Worm (Caenorhabditis elegans) whole organism, L3 larva: ENCODE measurements around the gene C13A2.9.

Experiments
- ama-1 ChIP-seq: fragments of 150-350 bp; optimal IDR thresholded peaks from 2 replicates; lab custom pipeline; 2018
- ceh-82 ChIP-seq: fragments of 150-350 bp; optimal IDR thresholded peaks from 2 replicates; lab custom pipeline; 2014; ENCODE audit warnings: missing biosample characterization, missing genetic modification characterization
- lin-39 ChIP-seq: fragments of 150-350 bp; optimal IDR thresholded peaks from 2 replicates; lab custom pipeline; 2018; ENCODE audit warnings: missing biosample characterization, missing genetic modification reagents, missing genetic modification characterization
- nhr-28 ChIP-seq: fragments of 150-350 bp; optimal IDR thresholded peaks from 2 replicates; lab custom pipeline; 2014; ENCODE audit warnings: missing biosample characterization, missing genetic modification characterization
- nhr-76 ChIP-seq: fragments of 150-350 bp; sonication (generic microtip); optimal IDR thresholded peaks from 5 replicates; lab custom pipeline; 2014; ENCODE audit warnings: missing biosample characterization, missing genetic modification characterization
- nhr-77 ChIP-seq: fragments of 150-350 bp; optimal IDR thresholded peaks from 2 replicates; lab custom pipeline; 2014; ENCODE audit warnings: missing biosample characterization, missing genetic modification characterization
- pha-4 ChIP-seq: fragments of 150-350 bp; optimal IDR thresholded peaks from 2 replicates; lab custom pipeline; 2014; ENCODE audit warnings: missing biosample characterization, missing genetic modification reagents, missing genetic modification characterization
- pqm-1 ChIP-seq: fragments of 150-350 bp; optimal IDR thresholded peaks from 2 replicates; lab custom pipeline; 2017; ENCODE audit warnings: missing biosample characterization, missing genetic modification characterization, inconsistent platforms
- tbx-2 ChIP-seq: sonication (generic microtip); optimal IDR thresholded peaks from 2 replicates; lab custom pipeline; 2016; ENCODE audit warnings: mild to moderate bottlenecking, missing genetic modification characterization, missing compliant biosample characterization
- unc-62 ChIP-seq: fragments of 150-350 bp; sonication (generic microtip); optimal IDR thresholded peaks from 4 replicates; lab custom pipeline; 2014; ENCODE audit warnings: missing biosample characterization, missing genetic modification reagents, missing genetic modification characterization

DNA sequence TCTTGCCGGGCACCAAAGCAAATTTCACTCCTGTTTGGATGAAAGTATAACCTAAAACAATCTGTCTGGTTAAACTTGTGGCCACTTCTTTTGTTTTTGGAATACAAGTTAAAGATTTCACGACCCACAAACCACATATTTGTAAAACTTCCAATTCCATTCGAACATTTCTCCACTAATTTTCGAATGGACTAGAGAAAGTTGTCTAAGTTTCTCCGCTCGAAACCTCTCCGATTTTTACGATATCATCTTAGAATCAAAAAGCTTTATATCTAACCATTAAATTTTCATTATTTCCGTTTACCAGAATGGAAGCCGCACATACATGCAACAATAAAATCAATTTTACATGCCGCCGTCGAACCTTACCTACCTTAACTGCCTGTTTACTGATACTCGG lies 34.5 kb upstream of the C13A2.9 start, which contains the start of gene F07G11.3:
- no peak for TF ChIP-seq ama-1 (lab: Kevin White, UChicago)
- TF ChIP-seq pha-4 (tag; lab: Kevin White, UChicago) = no peak
- no peak for TF ChIP-seq ceh-82 (tag; lab: Kevin White, UChicago)
- TF ChIP-seq nhr-77 (tag; lab: Kevin White, UChicago) = no peak
- no peak for TF ChIP-seq pqm-1
- TF ChIP-seq unc-62 (GFP tag; lab: Kevin White, UChicago) = no peak
- no peak for TF ChIP-seq lin-39 (tag; lab: Kevin White, UChicago)
- no peak for TF ChIP-seq tbx-2
- TF ChIP-seq nhr-28 = no peak
- TF ChIP-seq nhr-76 (tag; lab: Kevin White, UChicago) = no peak
